Worm (Caenorhabditis elegans) whole organism, L4 larva: ENCODE measurements around the gene F40F8.11.
A peak's percentile ranks its signal among the peaks of the same experiment; 100 is the strongest.

ENCODE experiments used
- D1046.2 ChIP-seq: fragments of 200-800 bp; sonication (Bioruptor generic); IDR thresholded peaks from 2 replicates; pipeline ENCODE4 v1.3.6; 2022; ENCODE audit warnings: missing genetic modification characterization, missing compliant biosample characterization
- F44E2.7 ChIP-seq: fragments of 200-800 bp; sonication (Bioruptor generic); IDR thresholded peaks from 2 replicates; pipeline ENCODE4 v2.1.2; 2022; ENCODE audit warnings: missing genetic modification characterization, missing compliant biosample characterization
- Y5F2A.4 ChIP-seq: fragments of 200-800 bp; sonication (Bioruptor generic); optimal IDR thresholded peaks from 2 replicates; lab custom pipeline; 2018; ENCODE audit warnings: mild to moderate bottlenecking, missing genetic modification characterization, missing compliant biosample characterization
- Y75B8A.6 ChIP-seq: fragments of 200-800 bp; sonication (Bioruptor generic); IDR thresholded peaks from 2 replicates; pipeline ENCODE4 v1.3.6; 2022; ENCODE audit warnings: missing genetic modification reagents, missing genetic modification characterization, missing compliant biosample characterization
- aha-1 ChIP-seq: fragments of 150-350 bp; peaks from one replicate; lab custom pipeline; 2014; ENCODE audit warnings: missing biosample characterization, missing genetic modification characterization
- ama-1 ChIP-seq: fragments of 150-350 bp; optimal IDR thresholded peaks from 2 replicates; lab custom pipeline; 2014; ENCODE audit warnings: inconsistent platforms, mixed read lengths
- arid-1 ChIP-seq: fragments of 200-800 bp; sonication (Bioruptor generic); conservative IDR thresholded peaks from 2 replicates; pipeline ENCODE4 v1.3.6; 2022; ENCODE audit warnings: missing genetic modification reagents, missing genetic modification characterization, missing compliant biosample characterization
- ceh-20 ChIP-seq: fragments of 200-800 bp; sonication (Bioruptor generic); IDR thresholded peaks from 2 replicates; pipeline ENCODE4 v1.3.6; 2022; ENCODE audit warnings: missing genetic modification reagents, missing genetic modification characterization, missing compliant biosample characterization
- ceh-82 ChIP-seq: sonication (generic microtip); optimal IDR thresholded peaks from 2 replicates; lab custom pipeline; 2017; ENCODE audit warnings: missing biosample characterization, missing genetic modification characterization
- ces-1 ChIP-seq: fragments of 150-350 bp; sonication (generic microtip); optimal IDR thresholded peaks from 4 replicates; lab custom pipeline; 2014; ENCODE audit warnings: missing biosample characterization, missing genetic modification reagents, missing genetic modification characterization
- cey-2 ChIP-seq: sonication (generic microtip); optimal IDR thresholded peaks from 3 replicates; lab custom pipeline; 2017; ENCODE audit warnings: missing genetic modification characterization, mild to moderate bottlenecking, missing compliant biosample characterization, antibody characterized with exemption, borderline replicate concordance; ENCODE audit not compliant: insufficient read depth
- dmd-9 ChIP-seq: fragments of 200-800 bp; sonication (Bioruptor generic); IDR thresholded peaks from 2 replicates; pipeline ENCODE4 v1.3.6; 2022; ENCODE audit warnings: missing genetic modification reagents, missing genetic modification characterization, missing compliant biosample characterization
- dve-1 ChIP-seq: sonication (generic microtip); optimal IDR thresholded peaks from 2 replicates; lab custom pipeline; 2017; ENCODE audit warnings: antibody characterized with exemption, mild to moderate bottlenecking, missing genetic modification characterization, missing compliant biosample characterization; ENCODE audit not compliant: insufficient read depth
- egl-43 ChIP-seq: fragments of 200-800 bp; sonication (Bioruptor generic); IDR thresholded peaks from 2 replicates; pipeline ENCODE4 v1.3.6; 2022; ENCODE audit warnings: missing genetic modification reagents, missing genetic modification characterization, missing compliant biosample characterization
- fos-1 ChIP-seq: fragments of 150-350 bp; optimal IDR thresholded peaks from 2 replicates; lab custom pipeline; 2014; ENCODE audit warnings: missing biosample characterization, missing genetic modification characterization
- gei-8 ChIP-seq: fragments of 200-800 bp; sonication (Bioruptor generic); optimal IDR thresholded peaks from 2 replicates; lab custom pipeline; 2018; ENCODE audit warnings: mild to moderate bottlenecking, missing genetic modification characterization, missing compliant biosample characterization
- hif-1 ChIP-seq, 2 experiments: sonication (generic microtip); optimal IDR thresholded peaks; 2 replicates each; lab custom pipeline; 2016 to 2017; ENCODE audit warnings: missing compliant biosample characterization in 2 of 2, missing genetic modification characterization in 2 of 2, missing genetic modification reagents in 2 of 2, missing genotype in 2 of 2, mild to moderate bottlenecking in 1 of 2
- hlh-30 ChIP-seq: sonication (generic microtip); optimal IDR thresholded peaks from 2 replicates; lab custom pipeline; 2017; ENCODE audit warnings: antibody characterized with exemption, mild to moderate bottlenecking, missing genetic modification characterization, missing compliant biosample characterization; ENCODE audit not compliant: insufficient read depth
- jun-1 ChIP-seq: fragments of 150-350 bp; optimal IDR thresholded peaks from 2 replicates; lab custom pipeline; 2014; ENCODE audit warnings: missing biosample characterization, missing genetic modification reagents, missing genetic modification characterization
- lin-15B ChIP-seq: fragments of 150-350 bp; sonication (generic microtip); optimal IDR thresholded peaks from 3 replicates; lab custom pipeline; 2014; ENCODE audit warnings: missing biosample characterization, missing genetic modification characterization
- lir-3 ChIP-seq: sonication (generic microtip); optimal IDR thresholded peaks from 2 replicates; lab custom pipeline; 2016; ENCODE audit warnings: mild to moderate bottlenecking, missing genetic modification characterization, missing compliant biosample characterization
- lsy-2 ChIP-seq, 2 experiments: fragments of 150-350 bp in 1 of 2; sonication (generic microtip) in 1 of 2; optimal IDR thresholded peaks; 2 replicates each; lab custom pipeline; 2014 to 2017; ENCODE audit warnings: missing biosample characterization in 2 of 2, missing genetic modification characterization in 2 of 2
- madf-5 ChIP-seq, 2 experiments: fragments of 200-800 bp; sonication (Bioruptor generic); IDR thresholded peaks; 2 replicates each; pipeline ENCODE4 v1.3.6; 2022; ENCODE audit warnings: missing compliant biosample characterization in 2 of 2, missing genetic modification characterization in 2 of 2
- madf-9 ChIP-seq: fragments of 200-800 bp; sonication (Bioruptor generic); conservative IDR thresholded peaks from 2 replicates; pipeline ENCODE4 v1.3.6; 2022; ENCODE audit warnings: missing genetic modification reagents, missing genetic modification characterization, missing compliant biosample characterization
- mdl-1 ChIP-seq, 2 experiments: fragments of 150-350 bp in 1 of 2; sonication (generic microtip) in 1 of 2; optimal IDR thresholded peaks; 2 replicates each; lab custom pipeline; 2014 to 2017; ENCODE audit warnings: missing biosample characterization in 2 of 2, missing genetic modification characterization in 2 of 2
- mep-1 ChIP-seq: fragments of 150-350 bp; sonication (generic microtip); optimal IDR thresholded peaks from 3 replicates; lab custom pipeline; 2014; ENCODE audit warnings: missing biosample characterization, missing genetic modification characterization
- mes-2 ChIP-seq: sonication (generic microtip); optimal IDR thresholded peaks from 2 replicates; lab custom pipeline; 2016; ENCODE audit warnings: missing genotype, mild to moderate bottlenecking, missing genetic modification characterization, missing compliant biosample characterization; ENCODE audit not compliant: poor library complexity, severe bottlenecking
- mxl-2 ChIP-seq: fragments of 200-800 bp; sonication (Bioruptor generic); conservative IDR thresholded peaks from 2 replicates; pipeline ENCODE4 v1.3.6; 2022; ENCODE audit warnings: missing genetic modification reagents, missing genetic modification characterization, missing compliant biosample characterization
- nhr-102 ChIP-seq: sonication (generic microtip); optimal IDR thresholded peaks from 2 replicates; lab custom pipeline; 2016; ENCODE audit warnings: mild to moderate bottlenecking, missing genetic modification characterization, moderate library complexity, missing compliant biosample characterization
- nhr-111 ChIP-seq: fragments of 200-800 bp; sonication (Bioruptor generic); optimal IDR thresholded peaks from 2 replicates; lab custom pipeline; 2018; ENCODE audit warnings: mild to moderate bottlenecking, missing genetic modification characterization, missing compliant biosample characterization
- nhr-237 ChIP-seq: sonication (generic microtip); optimal IDR thresholded peaks from 2 replicates; lab custom pipeline; 2017; ENCODE audit warnings: missing biosample characterization, missing genetic modification characterization
- nhr-42 ChIP-seq: fragments of 200-800 bp; sonication (Bioruptor generic); IDR thresholded peaks from 2 replicates; pipeline ENCODE4 v1.3.6; 2022; ENCODE audit warnings: missing genetic modification characterization, missing compliant biosample characterization
- nhr-48 ChIP-seq: sonication (generic microtip); optimal IDR thresholded peaks from 2 replicates; lab custom pipeline; 2016; ENCODE audit warnings: mild to moderate bottlenecking, missing genetic modification characterization, missing compliant biosample characterization
- pha-4 ChIP-seq, 2 experiments: fragments of 150-350 bp in 1 of 2; fragments of 200-800 bp in 1 of 2; sonication (Bioruptor generic) in 1 of 2; IDR thresholded peaks in 1 of 2; optimal IDR thresholded peaks in 1 of 2; 2 replicates each; pipeline versions ENCODE4 v1.3.6 to Lab custom; 2014 to 2022; ENCODE audit warnings: missing genetic modification characterization in 2 of 2, missing genetic modification reagents in 2 of 2, missing biosample characterization in 1 of 2, missing compliant biosample characterization in 1 of 2
- rbr-2 ChIP-seq: sonication (generic microtip); optimal IDR thresholded peaks from 2 replicates; lab custom pipeline; 2016; ENCODE audit warnings: missing genotype, missing genetic modification characterization, missing compliant biosample characterization
- saeg-2 ChIP-seq: fragments of 200-800 bp; sonication (Bioruptor generic); IDR thresholded peaks from 2 replicates; pipeline ENCODE4 v1.3.6; 2022; ENCODE audit warnings: missing genetic modification reagents, missing genetic modification characterization, missing compliant biosample characterization
- set-16 ChIP-seq: fragments of 200-800 bp; sonication (Bioruptor generic); IDR thresholded peaks from 2 replicates; pipeline ENCODE4 v1.3.6; 2022; ENCODE audit warnings: missing genetic modification reagents, missing genetic modification characterization, missing compliant biosample characterization
- snpc-1.2 ChIP-seq: fragments of 200-800 bp; sonication (Bioruptor generic); IDR thresholded peaks from 2 replicates; pipeline ENCODE4 v1.3.6; 2022; ENCODE audit warnings: missing genetic modification reagents, missing genetic modification characterization, missing compliant biosample characterization
- spr-3 ChIP-seq: fragments of 200-800 bp; sonication (Bioruptor generic); optimal IDR thresholded peaks from 2 replicates; lab custom pipeline; 2018; ENCODE audit warnings: mild to moderate bottlenecking, missing genetic modification characterization, missing compliant biosample characterization
- tag-97 ChIP-seq: fragments of 200-800 bp; sonication (Bioruptor generic); IDR thresholded peaks from 2 replicates; pipeline ENCODE4 v1.3.6; 2022; ENCODE audit warnings: missing genetic modification characterization, missing compliant biosample characterization
- tra-1 ChIP-seq: fragments of 200-800 bp; sonication (Bioruptor generic); IDR thresholded peaks from 2 replicates; pipeline ENCODE4 v1.3.6; 2022; ENCODE audit warnings: missing genetic modification reagents, missing genetic modification characterization, missing compliant biosample characterization
- unc-39 ChIP-seq: sonication (generic microtip); optimal IDR thresholded peaks from 2 replicates; lab custom pipeline; 2017; ENCODE audit warnings: missing biosample characterization, missing genetic modification characterization
- unc-62 ChIP-seq, 3 experiments: fragments of 150-350 bp in 1 of 3; sonication (generic microtip); optimal IDR thresholded peaks in 2 of 3; peaks in 1 of 3; 1 replicate in 1 of 3; 2 replicates in 2 of 3; lab custom pipeline; 2014 to 2017; ENCODE audit warnings: missing biosample characterization in 3 of 3, missing genetic modification characterization in 3 of 3, missing genetic modification reagents in 3 of 3, missing genotype in 1 of 3
- vab-7 ChIP-seq: fragments of 200-800 bp; sonication (Bioruptor generic); IDR thresholded peaks from 2 replicates; pipeline ENCODE4 v1.3.6; 2022; ENCODE audit warnings: missing genetic modification reagents, missing genetic modification characterization, missing compliant biosample characterization
- zfp-3 ChIP-seq: fragments of 200-800 bp; sonication (Bioruptor generic); conservative IDR thresholded peaks from 2 replicates; pipeline ENCODE4 v1.3.6; 2022; ENCODE audit warnings: missing genetic modification reagents, missing genetic modification characterization, missing compliant biosample characterization
- ztf-11 ChIP-seq: fragments of 150-350 bp; optimal IDR thresholded peaks from 2 replicates; lab custom pipeline; 2014; ENCODE audit warnings: missing biosample characterization, missing genetic modification characterization

The F40F8.11 gene

DNA sequence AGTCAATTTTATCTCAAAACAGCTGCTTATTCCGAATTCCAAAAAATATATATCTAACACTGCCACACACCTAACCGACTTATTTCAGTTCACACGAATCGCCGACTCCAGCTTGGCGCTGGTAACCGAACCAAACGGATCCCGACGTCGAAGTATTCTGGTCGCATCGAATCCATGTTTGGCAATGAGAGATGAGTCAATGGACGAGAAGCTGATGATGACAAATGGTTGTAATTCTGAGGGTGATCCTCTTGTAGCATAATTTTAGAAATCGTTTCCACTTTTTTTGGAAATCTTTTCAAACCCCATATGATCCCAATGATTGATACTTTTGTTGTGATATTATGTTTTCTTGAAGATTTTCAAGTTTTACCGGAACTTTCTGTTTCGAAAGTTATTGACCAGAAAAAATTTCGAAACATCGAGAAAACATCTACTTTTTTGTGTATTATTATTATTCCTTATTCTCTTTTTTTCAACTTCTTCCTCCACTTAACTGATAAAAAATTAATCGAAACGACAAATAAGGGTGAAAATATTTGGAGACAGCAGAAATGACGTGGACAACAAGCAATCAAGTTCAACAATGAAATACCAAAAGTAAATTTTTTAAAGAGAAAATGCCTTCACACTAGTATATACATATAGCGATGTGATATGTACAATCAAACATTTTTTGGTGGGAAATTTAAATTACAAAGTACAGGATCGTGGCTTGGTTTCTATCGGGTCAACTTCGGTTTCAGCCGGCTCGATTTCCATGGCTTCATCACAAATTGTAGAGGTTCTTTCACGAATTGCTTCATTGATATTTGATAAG is 17.7 kb upstream of the F40F8.11 start (continued):
- TF ChIP-seq gei-8 (GFP tag; lab: Kevin White, UChicago) (peak; percentile 36), mxl-2 (0 out of 2 replicates have a peak, but pooled peaks have one; percentile 46), mep-1 (tag; lab: Kevin White, UChicago) (peak; percentile 79), fos-1 (peak; percentile 17), lsy-2 (tag; optimal IDR thresholded peaks at IDR 0.05; lab: Kevin White, UChicago) (peak in 1 of 2 experiments; percentile 15), arid-1 (GFP tag; lab: Robert Waterston, UW) (peak; percentile 77; the same call in 1 of the 2 replicates), lir-3 (tag; lab: Kevin White, UChicago) (no peak), madf-9 (GFP tag; lab: Robert Waterston, UW) (peak; percentile 56; the same call in 1 of the 2 replicates), ces-1 (no peak), zfp-3 (GFP tag; lab: Robert Waterston, UW) (peak; percentile 89; the same call in 1 of the 2 replicates), spr-3 (GFP tag; lab: Kevin White, UChicago) (no peak), nhr-102 (peak; percentile 88), Y5F2A.4 (GFP tag; lab: Kevin White, UChicago) (no peak), Y75B8A.6 (peak; percentile 23; the same call in 1 of the 2 replicates), dve-1 (tag; lab: Kevin White, UChicago) (peak; percentile 69), nhr-237 (tag; lab: Kevin White, UChicago) (no peak), unc-62 (GFP tag; optimal IDR thresholded peaks at IDR 0.05 in 1 of 2; lab: Kevin White, UChicago) (peak; percentile 24 to 87), unc-62 (tag; optimal IDR thresholded peaks at IDR 0.05; lab: Kevin White, UChicago) (no peak), set-16 (no peak), ama-1 (lab: Kevin White, UChicago) (no peak), mes-2 (tag; lab: Kevin White, UChicago) (peak; percentile 34), aha-1 (tag; lab: Kevin White, UChicago) (peak; percentile 92), D1046.2 (GFP tag; lab: Robert Waterston, UW) (0 out of 2 replicates have a peak, but pooled peaks have one; percentile 28), hlh-30 (tag; lab: Kevin White, UChicago) (no peak), nhr-42 (GFP tag; lab: Robert Waterston, UW) (no peak), ztf-11 (no peak), madf-5 (GFP tag; IDR thresholded peaks at IDR 0.05; lab: Robert Waterston, UW) (no peak), egl-43 (peak; percentile 75), jun-1 (peak; percentile 43), nhr-48 (tag; lab: Kevin White, UChicago) (peak; percentile 73), saeg-2 (GFP tag; lab: Robert Waterston, UW) (peak; percentile 80), hif-1 (tag; optimal IDR thresholded peaks at IDR 0.05; lab: Kevin White, UChicago) (no peak), unc-39 (no peak)

DNA sequence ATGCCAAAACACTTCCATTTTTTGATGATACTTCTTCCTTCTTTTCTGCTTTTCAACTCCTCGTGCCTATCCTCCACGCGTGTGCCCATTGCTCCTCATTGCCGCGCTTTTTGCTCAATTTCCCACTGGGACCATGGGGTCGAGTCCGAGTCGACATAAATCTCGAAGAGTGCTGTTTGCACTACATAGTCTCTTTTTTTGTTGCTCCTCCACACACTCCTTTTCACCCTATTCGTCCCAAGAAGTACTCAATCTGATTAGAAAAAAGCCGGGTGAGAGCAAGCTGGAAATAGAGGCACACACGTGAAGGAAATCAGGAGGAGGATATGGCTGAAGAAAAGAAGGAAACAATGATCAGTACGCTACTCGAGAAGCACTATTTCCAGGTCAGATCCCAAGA is 10.2 kb upstream of the F40F8.11 start, which contains the start of gene arrd-6:
Gene arrd-6 (plus strand): TSS at position 169 of the 400 bp plus-strand sequence.
- TF ChIP-seq tra-1 (no peak), F44E2.7 (GFP tag; lab: Robert Waterston, UW) (no peak), pha-4 (GFP tag; IDR thresholded peaks at IDR 0.05; lab: Robert Waterston, UW) (no peak), pha-4 (tag; optimal IDR thresholded peaks at IDR 0.05; lab: Kevin White, UChicago) (no peak), ceh-20 (no peak), rbr-2 (tag; lab: Kevin White, UChicago) (no peak), tag-97 (GFP tag; lab: Robert Waterston, UW) (no peak), unc-62 (GFP tag; optimal IDR thresholded peaks at IDR 0.05 in 1 of 2; lab: Kevin White, UChicago) (peak in 1 of 2 experiments; percentile 98), unc-62 (tag; optimal IDR thresholded peaks at IDR 0.05; lab: Kevin White, UChicago) (no peak), nhr-102 (no peak), hlh-30 (tag; lab: Kevin White, UChicago) (peak; percentile 2), ceh-82 (no peak), cey-2 (no peak), nhr-111 (GFP tag; lab: Kevin White, UChicago) (no peak), mdl-1 (tag; optimal IDR thresholded peaks at IDR 0.05; lab: Kevin White, UChicago) (peak in 1 of 2 experiments; percentile 11), lin-15B (tag; lab: Kevin White, UChicago) (no peak), snpc-1.2 (GFP tag; lab: Robert Waterston, UW) (no peak), aha-1 (tag; lab: Kevin White, UChicago) (peak; percentile 56), spr-3 (GFP tag; lab: Kevin White, UChicago) (no peak), ztf-11 (no peak), vab-7 (GFP tag; lab: Robert Waterston, UW) (0 out of 2 replicates have a peak, but pooled peaks have one; percentile 34), dmd-9 (no peak), egl-43 (no peak)
